Worm (Caenorhabditis elegans) whole organism, L2 larva: ENCODE results near the gene tbc-14.

Source experiments
- C34F6.9 ChIP-seq: fragments of 150-350 bp; optimal IDR thresholded peaks from 2 replicates; lab custom pipeline; 2014; ENCODE audit warnings: missing biosample characterization, missing genetic modification characterization
- R02D3.7 ChIP-seq: fragments of 150-350 bp; optimal IDR thresholded peaks from 2 replicates; lab custom pipeline; 2014; ENCODE audit warnings: missing biosample characterization, missing genetic modification characterization
- Y55F3AM.14 ChIP-seq: fragments of 200-800 bp; sonication (Bioruptor generic); optimal IDR thresholded peaks from 2 replicates; lab custom pipeline; 2018; ENCODE audit warnings: mild to moderate bottlenecking, missing genetic modification characterization, missing compliant biosample characterization
- ZK546.5 ChIP-seq: sonication (generic microtip); optimal IDR thresholded peaks from 2 replicates; lab custom pipeline; 2017; ENCODE audit warnings: missing biosample characterization, missing genetic modification characterization
- aly-2 ChIP-seq: fragments of 150-350 bp; optimal IDR thresholded peaks from 2 replicates; lab custom pipeline; 2014; ENCODE audit warnings: missing biosample characterization, missing genetic modification characterization
- blmp-1 ChIP-seq: sonication (generic microtip); optimal IDR thresholded peaks from 2 replicates; lab custom pipeline; 2017; ENCODE audit warnings: missing genetic modification characterization, mild to moderate bottlenecking, missing compliant biosample characterization, antibody characterized with exemption, moderate library complexity; ENCODE audit not compliant: insufficient read depth
- ceh-16 ChIP-seq: fragments of 150-350 bp; optimal IDR thresholded peaks from 2 replicates; lab custom pipeline; 2014; ENCODE audit warnings: missing biosample characterization, missing genetic modification characterization
- ceh-82 ChIP-seq: fragments of 150-350 bp; optimal IDR thresholded peaks from 2 replicates; lab custom pipeline; 2014; ENCODE audit warnings: missing biosample characterization, missing genetic modification characterization
- crh-2 ChIP-seq: sonication (generic microtip); optimal IDR thresholded peaks from 2 replicates; lab custom pipeline; 2017; ENCODE audit warnings: missing biosample characterization, missing genetic modification characterization
- dmd-4 ChIP-seq: sonication (generic microtip); optimal IDR thresholded peaks from 2 replicates; lab custom pipeline; 2017; ENCODE audit warnings: missing biosample characterization, missing genetic modification characterization
- egl-27 ChIP-seq: sonication (generic microtip); optimal IDR thresholded peaks from 3 replicates; lab custom pipeline; 2017; ENCODE audit warnings: missing biosample characterization, missing genetic modification reagents, missing genetic modification characterization
- elt-1 ChIP-seq: fragments of 150-350 bp; optimal IDR thresholded peaks from 2 replicates; lab custom pipeline; 2014; ENCODE audit warnings: missing biosample characterization, missing genetic modification characterization
- elt-3 ChIP-seq: sonication (generic microtip); optimal IDR thresholded peaks from 2 replicates; lab custom pipeline; 2017; ENCODE audit warnings: missing biosample characterization, missing genetic modification characterization
- fos-1 ChIP-seq: fragments of 150-350 bp; optimal IDR thresholded peaks from 2 replicates; lab custom pipeline; 2014; ENCODE audit warnings: missing biosample characterization, missing genetic modification characterization
- lin-11 ChIP-seq: fragments of 150-350 bp; sonication (generic microtip); optimal IDR thresholded peaks from 2 replicates; lab custom pipeline; 2014; ENCODE audit warnings: missing biosample characterization, missing genetic modification characterization, inconsistent platforms, mixed read lengths
- lin-13 ChIP-seq: fragments of 150-350 bp; optimal IDR thresholded peaks from 2 replicates; lab custom pipeline; 2014; ENCODE audit warnings: missing biosample characterization, missing genetic modification reagents, missing genetic modification characterization
- lin-39 ChIP-seq: fragments of 150-350 bp; optimal IDR thresholded peaks from 2 replicates; lab custom pipeline; 2014; ENCODE audit warnings: missing biosample characterization, missing genetic modification reagents, missing genetic modification characterization
- lsy-2 ChIP-seq, 2 experiments: fragments of 150-350 bp in 1 of 2; sonication (generic microtip) in 1 of 2; optimal IDR thresholded peaks; 2 replicates each; lab custom pipeline; 2014 to 2017; ENCODE audit warnings: missing biosample characterization in 2 of 2, missing genetic modification characterization in 2 of 2
- mab-5 ChIP-seq: fragments of 150-350 bp; optimal IDR thresholded peaks from 2 replicates; lab custom pipeline; 2014; ENCODE audit warnings: missing biosample characterization, missing genetic modification characterization
- mbf-1 ChIP-seq: sonication (generic microtip); optimal IDR thresholded peaks from 2 replicates; lab custom pipeline; 2017; ENCODE audit warnings: missing biosample characterization, missing genetic modification characterization
- mdl-1 ChIP-seq, 2 experiments: fragments of 150-350 bp in 1 of 2; sonication (generic microtip) in 1 of 2; optimal IDR thresholded peaks; 2 replicates each; lab custom pipeline; 2017; ENCODE audit warnings: missing biosample characterization in 2 of 2, missing genetic modification characterization in 2 of 2
- nhr-10 ChIP-seq: sonication (generic microtip); optimal IDR thresholded peaks from 2 replicates; lab custom pipeline; 2017; ENCODE audit warnings: missing biosample characterization, missing genetic modification characterization
- nhr-12 ChIP-seq: fragments of 150-350 bp; optimal IDR thresholded peaks from 2 replicates; lab custom pipeline; 2014; ENCODE audit warnings: missing biosample characterization, missing genetic modification characterization
- nhr-129 ChIP-seq: fragments of 150-350 bp; optimal IDR thresholded peaks from 2 replicates; lab custom pipeline; 2014; ENCODE audit warnings: missing biosample characterization, missing genetic modification characterization
- nhr-21 ChIP-seq: fragments of 150-350 bp; optimal IDR thresholded peaks from 2 replicates; lab custom pipeline; 2014; ENCODE audit warnings: missing biosample characterization, missing genetic modification characterization
- nhr-25 ChIP-seq: fragments of 150-350 bp; sonication (generic microtip); optimal IDR thresholded peaks from 3 replicates; lab custom pipeline; 2014; ENCODE audit warnings: missing biosample characterization, missing genetic modification characterization
- nhr-6 ChIP-seq: fragments of 150-350 bp; optimal IDR thresholded peaks from 2 replicates; lab custom pipeline; 2014; ENCODE audit warnings: missing biosample characterization, missing genetic modification characterization
- peb-1 ChIP-seq: fragments of 150-350 bp; optimal IDR thresholded peaks from 2 replicates; lab custom pipeline; 2014; ENCODE audit warnings: missing biosample characterization, missing genetic modification characterization
- sem-4 ChIP-seq: fragments of 150-350 bp; optimal IDR thresholded peaks from 2 replicates; lab custom pipeline; 2014; ENCODE audit warnings: missing biosample characterization, missing genetic modification reagents, missing genetic modification characterization
- skn-1 ChIP-seq: sonication (generic microtip); optimal IDR thresholded peaks from 2 replicates; lab custom pipeline; 2017; ENCODE audit warnings: missing biosample characterization, missing genetic modification characterization
- sma-3 ChIP-seq: sonication (generic microtip); optimal IDR thresholded peaks from 2 replicates; lab custom pipeline; 2016; ENCODE audit warnings: missing genetic modification reagents, missing genetic modification characterization, missing compliant biosample characterization
- sma-9 ChIP-seq, 2 experiments: fragments of 150-350 bp in 1 of 2; sonication (generic microtip) in 1 of 2; optimal IDR thresholded peaks; 2 replicates each; lab custom pipeline; 2014 to 2016; ENCODE audit warnings: missing genetic modification characterization in 2 of 2, mild to moderate bottlenecking in 1 of 2, missing biosample characterization in 1 of 2, missing compliant biosample characterization in 1 of 2, missing genetic modification reagents in 1 of 2, moderate library complexity in 1 of 2
- snpc-4 ChIP-seq: fragments of 150-350 bp; optimal IDR thresholded peaks from 2 replicates; lab custom pipeline; 2014; ENCODE audit warnings: missing biosample characterization, missing genetic modification characterization
- unc-39 ChIP-seq: fragments of 150-350 bp; optimal IDR thresholded peaks from 2 replicates; lab custom pipeline; 2014; ENCODE audit warnings: missing biosample characterization, missing genetic modification characterization
- unc-55 ChIP-seq: fragments of 150-350 bp; sonication (generic microtip); optimal IDR thresholded peaks from 3 replicates; lab custom pipeline; 2014; ENCODE audit warnings: missing biosample characterization, missing genetic modification reagents, missing genetic modification characterization
- unc-62 ChIP-seq: fragments of 150-350 bp; optimal IDR thresholded peaks from 2 replicates; lab custom pipeline; 2014; ENCODE audit warnings: missing biosample characterization, missing genetic modification reagents, missing genetic modification characterization
- zag-1 ChIP-seq: fragments of 150-350 bp; optimal IDR thresholded peaks from 2 replicates; lab custom pipeline; 2014; ENCODE audit warnings: missing biosample characterization, missing genetic modification characterization
- ztf-1 ChIP-seq: fragments of 200-800 bp; sonication (Bioruptor generic); conservative IDR thresholded peaks from 2 replicates; pipeline ENCODE4 v1.3.6; 2022; ENCODE audit warnings: missing genetic modification characterization, missing compliant biosample characterization
- ztf-11 ChIP-seq: sonication (generic microtip); optimal IDR thresholded peaks from 2 replicates; lab custom pipeline; 2017; ENCODE audit warnings: missing biosample characterization, missing genetic modification characterization

The tbc-14 gene

ce11 chrII:13447668-13448067 lies 275 bp upstream of the tbc-14 start (continued):
- no peak for TF ChIP-seq lin-39 (tag; lab: Kevin White, UChicago)
- TF ChIP-seq R02D3.7 (tag; lab: Kevin White, UChicago), result no peak
- peak; percentile 77 for TF ChIP-seq sma-3 (GFP tag; lab: Kevin White, UChicago)
- TF ChIP-seq Y55F3AM.14 (GFP tag; lab: Kevin White, UChicago), result no peak
- peak; percentile 45 for TF ChIP-seq snpc-4 (tag; lab: Kevin White, UChicago)
- peak; percentile 76 for TF ChIP-seq nhr-25 (tag; lab: Kevin White, UChicago)
- peak; percentile 93 for TF ChIP-seq crh-2 (tag; lab: Kevin White, UChicago)
- TF ChIP-seq nhr-21 (tag; lab: Kevin White, UChicago), result peak; percentile 73
- TF ChIP-seq egl-27 (tag; lab: Kevin White, UChicago), result peak; percentile 69
- peak; percentile 75 for TF ChIP-seq skn-1 (tag; lab: Kevin White, UChicago)
- peak; percentile 74 for TF ChIP-seq mab-5
- peak; percentile 85 for TF ChIP-seq sma-9 (GFP tag; optimal IDR thresholded peaks at IDR 0.05; lab: Kevin White, UChicago)
- no peak for TF ChIP-seq sma-9 (tag; optimal IDR thresholded peaks at IDR 0.05; lab: Kevin White, UChicago)
- TF ChIP-seq zag-1 (tag; lab: Kevin White, UChicago), result peak; percentile 57

- TF ChIP-seq nhr-12 (no peak), lin-39 (tag; lab: Kevin White, UChicago) (no peak), Y55F3AM.14 (GFP tag; lab: Kevin White, UChicago) (no peak), crh-2 (tag; lab: Kevin White, UChicago) (no peak), ceh-16 (no peak), lsy-2 (tag; optimal IDR thresholded peaks at IDR 0.05; lab: Kevin White, UChicago) (no peak), ZK546.5 (no peak), ztf-11 (tag; lab: Kevin White, UChicago) (no peak), mbf-1 (tag; lab: Kevin White, UChicago) (no peak), snpc-4 (tag; lab: Kevin White, UChicago) (no peak), skn-1 (tag; lab: Kevin White, UChicago) (no peak), lin-13 (GFP tag; lab: Kevin White, UChicago) (no peak), fos-1 (tag; lab: Kevin White, UChicago) (no peak), nhr-21 (tag; lab: Kevin White, UChicago) (no peak), ztf-1 (no peak), blmp-1 (tag; lab: Kevin White, UChicago) (no peak)
Measured at ce11 chrII:13446597-13446996, 796 bp downstream of the tbc-14 start.

- no peak for TF ChIP-seq blmp-1 (tag; lab: Kevin White, UChicago)
- TF ChIP-seq nhr-10 (tag; lab: Kevin White, UChicago), result no peak
- no peak for TF ChIP-seq unc-39 (tag; lab: Kevin White, UChicago)
- TF ChIP-seq dmd-4 (tag; lab: Kevin White, UChicago), result no peak
- no peak for TF ChIP-seq mdl-1 (tag; optimal IDR thresholded peaks at IDR 0.05; lab: Kevin White, UChicago)
- TF ChIP-seq, all 48 proteins: peak for 0
Measured at ce11 chrII:13444307-13444706, 3.1 kb downstream of the tbc-14 start.

- TF ChIP-seq dmd-4 (tag; lab: Kevin White, UChicago), result no peak
- no peak for TF ChIP-seq lin-11 (tag; lab: Kevin White, UChicago)
- no peak for TF ChIP-seq sma-3 (GFP tag; lab: Kevin White, UChicago)
- no peak for TF ChIP-seq nhr-25 (tag; lab: Kevin White, UChicago)
- TF ChIP-seq fos-1 (tag; lab: Kevin White, UChicago), result no peak
- TF ChIP-seq lsy-2 (tag; optimal IDR thresholded peaks at IDR 0.05; lab: Kevin White, UChicago), result no peak
- no peak for TF ChIP-seq unc-39 (tag; lab: Kevin White, UChicago)
- no peak for TF ChIP-seq sem-4 (tag; lab: Kevin White, UChicago)
- no peak for TF ChIP-seq aly-2 (tag; lab: Kevin White, UChicago)
- no peak for TF ChIP-seq nhr-129 (tag; lab: Kevin White, UChicago)
- TF ChIP-seq, all 48 proteins: peak for 0
Measured at ce11 chrII:13436725-13437124, 10.7 kb downstream of the tbc-14 start, which contains the start of gene Y48E1C.4. Gene Y48E1C.4, minus strand, starts transcription at chrII:13436825.

- TF ChIP-seq nhr-21 (tag; lab: Kevin White, UChicago) (no peak), mbf-1 (tag; lab: Kevin White, UChicago) (no peak), ceh-82 (tag; lab: Kevin White, UChicago) (no peak), unc-55 (GFP tag; lab: Kevin White, UChicago) (no peak), mdl-1 (tag; optimal IDR thresholded peaks at IDR 0.05; lab: Kevin White, UChicago) (no peak), mab-5 (no peak), ztf-1 (no peak), nhr-6 (tag; lab: Kevin White, UChicago) (no peak), snpc-4 (tag; lab: Kevin White, UChicago) (no peak), egl-27 (tag; lab: Kevin White, UChicago) (no peak), elt-1 (no peak), lin-11 (tag; lab: Kevin White, UChicago) (no peak), unc-62 (GFP tag; lab: Kevin White, UChicago) (no peak), peb-1 (tag; lab: Kevin White, UChicago) (no peak), C34F6.9 (tag; lab: Kevin White, UChicago) (no peak), nhr-10 (tag; lab: Kevin White, UChicago) (no peak), elt-3 (tag; lab: Kevin White, UChicago) (no peak)
Measured at ce11 chrII:13424242-13424641, 23.2 kb downstream of the tbc-14 start, which contains the start of gene Y48E1C.2. Gene Y48E1C.2, plus strand, starts transcription at chrII:13424542.
